Worm (Caenorhabditis elegans) whole organism, early embryonic: ENCODE data around the gene ZK512.7.

ENCODE experiments used
- B0310.2 ChIP-seq: sonication (generic microtip); optimal IDR thresholded peaks from 2 replicates; lab custom pipeline; 2016; ENCODE audit warnings: mild to moderate bottlenecking, missing genetic modification characterization, missing compliant biosample characterization
- F13C5.2 ChIP-seq: sonication (generic microtip); optimal IDR thresholded peaks from 2 replicates; lab custom pipeline; 2017; ENCODE audit warnings: mild to moderate bottlenecking, missing genetic modification characterization, inconsistent platforms, missing compliant biosample characterization
- aly-1 ChIP-seq: sonication (generic microtip); optimal IDR thresholded peaks from 2 replicates; lab custom pipeline; 2016; ENCODE audit warnings: missing genetic modification characterization, missing compliant biosample characterization
- ama-1 ChIP-seq: fragments of 150-350 bp; optimal IDR thresholded peaks from 2 replicates; lab custom pipeline; 2014
- ceh-13 ChIP-seq: fragments of 200-800 bp; sonication (Bioruptor generic); optimal IDR thresholded peaks from 2 replicates; lab custom pipeline; 2018; ENCODE audit warnings: mild to moderate bottlenecking, missing genetic modification characterization, missing compliant biosample characterization
- ceh-36 ChIP-seq: sonication (generic microtip); optimal IDR thresholded peaks from 2 replicates; lab custom pipeline; 2016; ENCODE audit warnings: missing genetic modification characterization, inconsistent platforms, missing compliant biosample characterization
- ets-7 ChIP-seq: sonication (generic microtip); optimal IDR thresholded peaks from 2 replicates; lab custom pipeline; 2016; ENCODE audit warnings: missing genotype, missing genetic modification characterization, missing compliant biosample characterization
- flt-1 ChIP-seq: fragments of 200-800 bp; sonication (Bioruptor generic); IDR thresholded peaks from 2 replicates; pipeline ENCODE4 v1.3.6; 2022; ENCODE audit warnings: missing genetic modification characterization, missing compliant biosample characterization
- hmbx-1 ChIP-seq: sonication (generic microtip); optimal IDR thresholded peaks from 2 replicates; lab custom pipeline; 2016; ENCODE audit warnings: mild to moderate bottlenecking, missing genetic modification characterization, missing compliant biosample characterization
- hmg-4 ChIP-seq: fragments of 200-800 bp; sonication (Bioruptor generic); optimal IDR thresholded peaks from 2 replicates; lab custom pipeline; 2018; ENCODE audit warnings: mild to moderate bottlenecking, missing genetic modification characterization, missing compliant biosample characterization
- hnd-1 ChIP-seq: sonication (generic microtip); optimal IDR thresholded peaks from 2 replicates; lab custom pipeline; 2016; ENCODE audit warnings: missing genetic modification characterization, missing compliant biosample characterization
- pes-1 ChIP-seq: fragments of 200-800 bp; sonication (Bioruptor generic); IDR thresholded peaks from 2 replicates; pipeline ENCODE4 v1.3.6; 2022; ENCODE audit warnings: missing genetic modification reagents, missing genetic modification characterization, missing compliant biosample characterization
- scrt-1 ChIP-seq: fragments of 200-800 bp; sonication (Bioruptor generic); IDR thresholded peaks from 2 replicates; pipeline ENCODE4 v1.3.6; 2022; ENCODE audit warnings: missing genetic modification characterization, missing compliant biosample characterization
- sea-1 ChIP-seq: fragments of 200-800 bp; sonication (Bioruptor generic); conservative IDR thresholded peaks from 2 replicates; pipeline ENCODE4 v1.3.6; 2022; ENCODE audit warnings: missing genetic modification characterization, missing compliant biosample characterization
- tbx-11 ChIP-seq: fragments of 200-800 bp; sonication (Bioruptor generic); IDR thresholded peaks from 2 replicates; pipeline ENCODE4 v1.3.6; 2022; ENCODE audit warnings: missing genetic modification characterization, missing compliant biosample characterization
- tbx-37 ChIP-seq: fragments of 200-800 bp; sonication (Bioruptor generic); conservative IDR thresholded peaks from 2 replicates; pipeline ENCODE4 v1.3.6; 2022; ENCODE audit warnings: missing genetic modification reagents, missing genetic modification characterization, missing compliant biosample characterization
- tra-4 ChIP-seq: sonication (generic microtip); optimal IDR thresholded peaks from 2 replicates; lab custom pipeline; 2017; ENCODE audit warnings: missing genetic modification characterization, missing compliant biosample characterization

The ZK512.7 gene

ce11 chrIII:9103643-9104042 lies 34.9 kb downstream of the ZK512.7 start, which contains the start of gene dos-1:
Gene dos-1 (plus strand): TSS chrIII:9103943.
- TF ChIP-seq hmg-4 (GFP tag; lab: Kevin White, UChicago) (no peak), F13C5.2 (tag; lab: Kevin White, UChicago) (no peak), ets-7 (tag; lab: Kevin White, UChicago) (no peak), sea-1 (GFP tag; lab: Robert Waterston, UW) (no peak), hnd-1 (tag; lab: Kevin White, UChicago) (no peak), tbx-37 (GFP tag; lab: Robert Waterston, UW) (no peak), scrt-1 (GFP tag; lab: Robert Waterston, UW) (no peak), tra-4 (no peak)

DNA sequence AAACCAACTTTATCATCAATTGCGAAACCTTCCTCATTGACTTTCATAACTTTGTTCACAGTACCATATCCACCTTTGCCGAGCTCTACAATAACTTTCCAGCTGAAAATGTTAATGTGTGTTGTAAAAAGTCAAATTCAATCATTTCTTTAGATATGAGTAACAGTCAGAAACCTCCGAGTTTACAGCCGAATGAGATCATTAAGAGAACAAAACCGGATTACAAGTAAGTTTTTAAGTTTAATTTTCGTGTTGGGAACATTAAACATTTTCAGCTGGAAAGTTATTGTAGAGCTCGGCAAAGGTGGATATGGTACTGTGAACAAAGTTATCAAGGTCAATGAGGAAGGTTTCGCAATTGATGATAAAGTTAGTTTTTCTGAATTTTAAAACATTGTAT lies 37.3 kb downstream of the ZK512.7 start, which contains the start of gene ZK507.1:
TSS of gene ZK507.1 (minus strand) at position 101 of the 400 bp plus-strand sequence.
- TF ChIP-seq F13C5.2 (tag; lab: Kevin White, UChicago) (no peak), hnd-1 (tag; lab: Kevin White, UChicago) (no peak), ama-1 (lab: Kevin White, UChicago) (no peak), tbx-11 (GFP tag; lab: Robert Waterston, UW) (no peak), ets-7 (tag; lab: Kevin White, UChicago) (no peak), flt-1 (no peak), hmbx-1 (tag; lab: Kevin White, UChicago) (no peak), ceh-13 (GFP tag; lab: Kevin White, UChicago) (no peak), scrt-1 (GFP tag; lab: Robert Waterston, UW) (no peak), tra-4 (no peak), hmg-4 (GFP tag; lab: Kevin White, UChicago) (no peak), tbx-37 (GFP tag; lab: Robert Waterston, UW) (no peak), aly-1 (tag; lab: Kevin White, UChicago) (no peak), sea-1 (GFP tag; lab: Robert Waterston, UW) (no peak), B0310.2 (no peak), pes-1 (GFP tag; lab: Robert Waterston, UW) (no peak), ceh-36 (tag; lab: Kevin White, UChicago) (no peak)

ce11 chrIII:9091392-9092291 lies 46.9 kb downstream of the ZK512.7 start, which contains the start of gene glp-1:
Gene glp-1 (plus strand): TSS chrIII:9092241.
- TF ChIP-seq tbx-11 (GFP tag; lab: Robert Waterston, UW) (no peak), sea-1 (GFP tag; lab: Robert Waterston, UW) (no peak), ets-7 (tag; lab: Kevin White, UChicago) (no peak), tbx-37 (GFP tag; lab: Robert Waterston, UW) (no peak), hmg-4 (GFP tag; lab: Kevin White, UChicago) (no peak), aly-1 (tag; lab: Kevin White, UChicago) (no peak), tra-4 (no peak), ceh-13 (GFP tag; lab: Kevin White, UChicago) (no peak), F13C5.2 (tag; lab: Kevin White, UChicago) (no peak), flt-1 (no peak), ceh-36 (tag; lab: Kevin White, UChicago) (no peak), hmbx-1 (tag; lab: Kevin White, UChicago) (no peak), B0310.2 (no peak), pes-1 (GFP tag; lab: Robert Waterston, UW) (no peak)

ce11 chrIII:9089325-9089823 lies 49.1 kb downstream of the ZK512.7 start, which contains the start of the genes mccc-2 and mrpl-44:
Gene mccc-2 (minus strand): TSS chrIII:9089375.
Gene mrpl-44 (minus strand): TSS chrIII:9089375.
- TF ChIP-seq tbx-11 (GFP tag; lab: Robert Waterston, UW) (no peak), F13C5.2 (tag; lab: Kevin White, UChicago) (peak; percentile 16)
